Worm (Caenorhabditis elegans) whole organism, mixed stage, embryonic: Measurements from ENCODE around the gene blos-4.

Experiments used
- ceh-83 ChIP-seq: fragments of 200-800 bp; sonication (Bioruptor generic); optimal IDR thresholded peaks from 2 replicates; lab custom pipeline; 2018; ENCODE audit warnings: mild to moderate bottlenecking, missing genetic modification characterization, missing compliant biosample characterization
- cnd-1 ChIP-seq: fragments of 200-800 bp; sonication (Bioruptor generic); optimal IDR thresholded peaks from 2 replicates; lab custom pipeline; 2018; ENCODE audit warnings: mild to moderate bottlenecking, missing genetic modification characterization, missing compliant biosample characterization
- drap-1 ChIP-seq: fragments of 200-800 bp; sonication (Bioruptor generic); optimal IDR thresholded peaks from 3 replicates; lab custom pipeline; 2018; ENCODE audit warnings: mild to moderate bottlenecking, missing genetic modification characterization, missing compliant biosample characterization
- elt-3 ChIP-seq: fragments of 150-350 bp; optimal IDR thresholded peaks from 2 replicates; lab custom pipeline; 2014; ENCODE audit warnings: missing biosample characterization, missing genetic modification characterization
- lin-32 ChIP-seq: fragments of 200-800 bp; sonication (Bioruptor generic); optimal IDR thresholded peaks from 2 replicates; lab custom pipeline; 2018; ENCODE audit warnings: mild to moderate bottlenecking, missing genetic modification characterization, missing compliant biosample characterization
- nhr-12 ChIP-seq: fragments of 150-350 bp; optimal IDR thresholded peaks from 2 replicates; lab custom pipeline; 2014; ENCODE audit warnings: missing biosample characterization, missing genetic modification characterization
- nhr-237 ChIP-seq: fragments of 150-350 bp; optimal IDR thresholded peaks from 2 replicates; lab custom pipeline; 2014; ENCODE audit warnings: missing biosample characterization, missing genetic modification characterization
- pha-4 ChIP-seq: fragments of 150-350 bp; optimal IDR thresholded peaks from 2 replicates; lab custom pipeline; 2018; ENCODE audit warnings: missing biosample characterization, missing genetic modification reagents, missing genetic modification characterization
- unc-62 ChIP-seq: fragments of 150-350 bp; optimal IDR thresholded peaks from 2 replicates; lab custom pipeline; 2014; ENCODE audit warnings: missing biosample characterization, missing genetic modification reagents, missing genetic modification characterization
- ztf-11 ChIP-seq: fragments of 150-350 bp; optimal IDR thresholded peaks from 2 replicates; lab custom pipeline; 2014; ENCODE audit warnings: missing biosample characterization, missing genetic modification characterization

DNA sequence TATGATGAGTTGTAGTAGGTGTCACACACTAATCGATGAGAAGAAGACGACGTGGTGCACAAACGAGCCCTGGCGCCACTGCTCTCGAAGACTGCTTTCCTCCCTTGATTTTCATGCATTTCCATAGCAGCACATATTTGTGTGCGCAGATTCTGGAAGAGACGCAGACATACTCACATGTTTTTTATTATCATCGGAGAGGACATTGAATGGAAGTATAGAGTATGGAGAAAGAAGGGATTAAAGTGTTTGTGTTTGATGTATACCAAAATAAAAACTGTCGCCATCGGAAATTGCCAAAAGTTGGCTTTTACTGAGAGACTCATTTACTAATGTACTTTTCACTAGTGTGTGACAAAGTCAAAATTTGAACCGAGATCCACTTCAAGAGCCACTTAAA is 49.2 kb downstream of the blos-4 start, which contains the start of gene mps-1:
- TF ChIP-seq drap-1 (GFP tag; lab: Kevin White, UChicago) = no peak
- no peak for TF ChIP-seq nhr-12 (tag; lab: Kevin White, UChicago)
- TF ChIP-seq cnd-1 = no peak
- TF ChIP-seq lin-32 (GFP tag; lab: Kevin White, UChicago) = no peak
- TF ChIP-seq ceh-83 (GFP tag; lab: Kevin White, UChicago) = no peak
- no peak for TF ChIP-seq pha-4 (tag; lab: Kevin White, UChicago)
- no peak for TF ChIP-seq nhr-237
- TF ChIP-seq unc-62 (GFP tag; lab: Kevin White, UChicago) = no peak
- TF ChIP-seq elt-3 = no peak
- no peak for TF ChIP-seq ztf-11 (tag; lab: Kevin White, UChicago)
